Fruit fly (Drosophila melanogaster) whole organism, embryonic: ENCODE measurements around the gene CG8870.

Experiments used
- Atf-2 ChIP-seq: fragments of 200-800 bp; sonication (Bioruptor generic); optimal IDR thresholded peaks from 2 replicates; lab custom pipeline; 2016; ENCODE audit warnings: missing biosample characterization, missing genetic modification characterization
- CG10959 ChIP-seq: fragments of 200-800 bp; sonication (Bioruptor generic); IDR thresholded peaks from 2 replicates; pipeline ENCODE4 v1.3.6; 2022; ENCODE audit warnings: missing biosample characterization, missing genetic modification characterization
- CG11398 ChIP-seq: fragments of 200-800 bp; sonication (Bioruptor generic); optimal IDR thresholded peaks from 2 replicates; lab custom pipeline; 2016; ENCODE audit warnings: missing biosample characterization, missing genetic modification characterization
- CG14014 ChIP-seq: fragments of 200-800 bp; sonication (Bioruptor generic); IDR thresholded peaks from 2 replicates; pipeline ENCODE4 v1.3.6; 2022; ENCODE audit warnings: missing biosample characterization, missing genetic modification characterization
- CG14860 ChIP-seq: fragments of 200-800 bp; sonication (Bioruptor generic); IDR thresholded peaks from 3 replicates; pipeline ENCODE4 v1.3.6; 2022; ENCODE audit warnings: missing biosample characterization, missing genetic modification characterization; ENCODE audit not compliant: partially characterized antibody
- CG15073 ChIP-seq: fragments of 200-800 bp; sonication (Bioruptor generic); optimal IDR thresholded peaks from 2 replicates; lab custom pipeline; 2016; ENCODE audit warnings: missing biosample characterization, missing genetic modification characterization
- CG1603 ChIP-seq: fragments of 200-800 bp; sonication (Bioruptor generic); optimal IDR thresholded peaks from 2 replicates; lab custom pipeline; 2019; ENCODE audit warnings: missing biosample characterization, mild to moderate bottlenecking, missing genetic modification characterization, moderate library complexity
- CG18619 ChIP-seq: fragments of 200-800 bp; sonication (Bioruptor generic); optimal IDR thresholded peaks from 3 replicates; lab custom pipeline; 2017; ENCODE audit warnings: missing biosample characterization, mild to moderate bottlenecking, missing genetic modification characterization
- CG31224 ChIP-seq: fragments of 200-800 bp; sonication (Bioruptor generic); IDR thresholded peaks from 2 replicates; pipeline ENCODE4 v1.3.6; 2022; ENCODE audit warnings: missing biosample characterization, missing genetic modification characterization
- CG3163 ChIP-seq: fragments of 200-800 bp; sonication (Bioruptor generic); optimal IDR thresholded peaks from 3 replicates; lab custom pipeline; 2016; ENCODE audit warnings: missing biosample characterization, missing genetic modification characterization
- CG4404 ChIP-seq: fragments of 200-800 bp; sonication (Bioruptor generic); IDR thresholded peaks from 2 replicates; pipeline ENCODE4 v1.3.6; 2022; ENCODE audit warnings: missing biosample characterization, missing genetic modification characterization
- CG4617 ChIP-seq: fragments of 200-800 bp; sonication (Bioruptor generic); optimal IDR thresholded peaks from 3 replicates; lab custom pipeline; 2016; ENCODE audit warnings: missing biosample characterization, missing genetic modification characterization, borderline replicate concordance
- CG6175 ChIP-seq: fragments of 200-800 bp; sonication (Bioruptor generic); IDR thresholded peaks from 3 replicates; pipeline ENCODE4 v1.3.6; 2022; ENCODE audit warnings: missing biosample characterization, missing genetic modification characterization
- CG7357 ChIP-seq: fragments of 200-800 bp; sonication (Bioruptor generic); IDR thresholded peaks from 3 replicates; pipeline ENCODE4 v1.3.6; 2022; ENCODE audit warnings: missing biosample characterization, missing genetic modification characterization
- CG8388 ChIP-seq: fragments of 200-800 bp; sonication (Bioruptor generic); optimal IDR thresholded peaks from 2 replicates; lab custom pipeline; 2019; ENCODE audit warnings: missing biosample characterization, mild to moderate bottlenecking, missing genetic modification characterization, moderate library complexity
- CG8478 ChIP-seq: fragments of >200 bp; optimal IDR thresholded peaks from 2 replicates; lab custom pipeline; 2018
- CG9727 ChIP-seq: fragments of 200-800 bp; sonication (Bioruptor generic); optimal IDR thresholded peaks from 3 replicates; lab custom pipeline; 2017; ENCODE audit warnings: missing biosample characterization, mild to moderate bottlenecking, missing genetic modification characterization
- CG9932 ChIP-seq: fragments of 200-800 bp; sonication (Bioruptor generic); IDR thresholded peaks from 2 replicates; pipeline ENCODE4 v1.3.6; 2022; ENCODE audit warnings: missing biosample characterization, missing genetic modification characterization
- CrebB ChIP-seq: fragments of 200-800 bp; sonication (Bioruptor generic); optimal IDR thresholded peaks from 3 replicates; lab custom pipeline; 2018; ENCODE audit warnings: missing biosample characterization, mild to moderate bottlenecking, missing genetic modification characterization
- D19B ChIP-seq: fragments of 200-800 bp; sonication (Bioruptor generic); optimal IDR thresholded peaks from 2 replicates; lab custom pipeline; 2017; ENCODE audit warnings: missing biosample characterization, mild to moderate bottlenecking, missing genetic modification characterization
- Dip3 ChIP-seq: fragments of 200-800 bp; sonication (Bioruptor generic); optimal IDR thresholded peaks from 3 replicates; lab custom pipeline; 2016; ENCODE audit warnings: missing biosample characterization, missing genetic modification characterization
- Drgx ChIP-seq: fragments of 200-800 bp; sonication (Bioruptor generic); IDR thresholded peaks from 2 replicates; pipeline ENCODE4 v1.3.6; 2022; ENCODE audit warnings: missing biosample characterization, missing genetic modification characterization
- E2f1 ChIP-seq: fragments of 200-800 bp; sonication (Bioruptor generic); IDR thresholded peaks from 2 replicates; pipeline ENCODE4 v1.3.6; 2022; ENCODE audit warnings: missing biosample characterization, missing genetic modification characterization
- Elba2 ChIP-seq: fragments of 200-800 bp; sonication (Bioruptor generic); optimal IDR thresholded peaks from 3 replicates; lab custom pipeline; 2016; ENCODE audit warnings: missing biosample characterization, missing genetic modification characterization
- HHEX ChIP-seq: fragments of 200-800 bp; sonication (Bioruptor generic); optimal IDR thresholded peaks from 3 replicates; lab custom pipeline; 2017; ENCODE audit warnings: missing biosample characterization, mild to moderate bottlenecking, missing genetic modification characterization, missing genetic modification reagents
- Mrtf ChIP-seq: fragments of 200-800 bp; sonication (Bioruptor generic); IDR thresholded peaks from 3 replicates; pipeline ENCODE4 v1.3.6; 2022; ENCODE audit warnings: missing biosample characterization, missing genetic modification characterization
- NFAT ChIP-seq: fragments of 200-800 bp; sonication (Bioruptor generic); IDR thresholded peaks from 2 replicates; pipeline ENCODE4 v1.3.6; 2022; ENCODE audit warnings: missing biosample characterization, missing genetic modification characterization
- Neu2 ChIP-seq: fragments of 200-800 bp; sonication (Bioruptor generic); optimal IDR thresholded peaks from 3 replicates; lab custom pipeline; 2016; ENCODE audit warnings: missing biosample characterization, missing genetic modification characterization, borderline replicate concordance
- NfI ChIP-seq: fragments of 200-800 bp; sonication (Bioruptor generic); optimal IDR thresholded peaks from 3 replicates; lab custom pipeline; 2018; ENCODE audit warnings: missing biosample characterization, mild to moderate bottlenecking, missing genetic modification characterization, moderate library complexity
- Rfx ChIP-seq: fragments of 200-800 bp; sonication (Bioruptor generic); IDR thresholded peaks from 2 replicates; pipeline ENCODE4 v1.3.6; 2022; ENCODE audit warnings: missing biosample characterization, missing genetic modification characterization
- Scr ChIP-seq: fragments of 200-800 bp; sonication (Bioruptor generic); IDR thresholded peaks from 2 replicates; pipeline ENCODE4 v1.3.6; 2022; ENCODE audit warnings: missing biosample characterization, missing genetic modification characterization; ENCODE audit not compliant: partially characterized antibody
- Taf1 ChIP-seq: fragments of 200-800 bp; sonication (Bioruptor generic); IDR thresholded peaks from 2 replicates; pipeline ENCODE4 v1.3.6; 2022; ENCODE audit warnings: missing biosample characterization, missing genetic modification characterization
- ab ChIP-seq: fragments of 200-800 bp; sonication (Bioruptor generic); optimal IDR thresholded peaks from 2 replicates; lab custom pipeline; 2016; ENCODE audit warnings: missing biosample characterization, missing genetic modification characterization
- ash1 ChIP-seq: fragments of 200-800 bp; sonication (Bioruptor generic); optimal IDR thresholded peaks from 2 replicates; lab custom pipeline; 2018; ENCODE audit warnings: missing biosample characterization, mild to moderate bottlenecking, missing genetic modification characterization
- bowl ChIP-seq: fragments of 200-800 bp; sonication (Bioruptor generic); IDR thresholded peaks from 2 replicates; pipeline ENCODE4 v1.3.6; 2022; ENCODE audit warnings: missing biosample characterization, missing genetic modification characterization
- chif ChIP-seq, 2 experiments: fragments of 200-800 bp; sonication (Bioruptor generic); optimal IDR thresholded peaks; 3 replicates each; lab custom pipeline; 2016; ENCODE audit warnings: missing biosample characterization in 2 of 2, missing genetic modification characterization in 2 of 2
- ems ChIP-seq: fragments of 200-800 bp; sonication (Bioruptor generic); optimal IDR thresholded peaks from 3 replicates; lab custom pipeline; 2016; ENCODE audit warnings: missing biosample characterization, missing genetic modification characterization
- her ChIP-seq: fragments of 200-800 bp; sonication (Bioruptor generic); optimal IDR thresholded peaks from 2 replicates; lab custom pipeline; 2016; ENCODE audit warnings: missing biosample characterization, missing genetic modification characterization
- inv ChIP-seq: fragments of 200-800 bp; sonication (Bioruptor generic); IDR thresholded peaks from 2 replicates; pipeline ENCODE4 v1.3.6; 2022; ENCODE audit warnings: missing biosample characterization, missing genetic modification characterization; ENCODE audit not compliant: partially characterized antibody
- lbe ChIP-seq: fragments of 200-800 bp; sonication (Bioruptor generic); optimal IDR thresholded peaks from 2 replicates; lab custom pipeline; 2016; ENCODE audit warnings: missing biosample characterization, mild to moderate bottlenecking, missing genetic modification characterization
- mam ChIP-seq: fragments of 200-800 bp; sonication (Bioruptor generic); optimal IDR thresholded peaks from 3 replicates; lab custom pipeline; 2016; ENCODE audit warnings: missing biosample characterization, missing genetic modification characterization
- nau ChIP-seq: fragments of 200-800 bp; sonication (Bioruptor generic); optimal IDR thresholded peaks from 3 replicates; lab custom pipeline; 2017; ENCODE audit warnings: missing biosample characterization, mild to moderate bottlenecking, missing genetic modification characterization, missing genetic modification reagents
- oc ChIP-seq: fragments of 200-800 bp; sonication (Bioruptor generic); optimal IDR thresholded peaks from 2 replicates; lab custom pipeline; 2018; ENCODE audit warnings: missing biosample characterization, mild to moderate bottlenecking, missing genetic modification characterization, moderate library complexity
- scrt ChIP-seq: fragments of 200-800 bp; sonication (Bioruptor generic); optimal IDR thresholded peaks from 2 replicates; lab custom pipeline; 2018; ENCODE audit warnings: missing biosample characterization, mild to moderate bottlenecking, missing genetic modification characterization, moderate library complexity
- sisA ChIP-seq: fragments of 200-800 bp; sonication (Bioruptor generic); IDR thresholded peaks from 2 replicates; pipeline ENCODE4 v1.3.6; 2022; ENCODE audit warnings: missing biosample characterization, missing genetic modification characterization
- slbo ChIP-seq: fragments of 200-800 bp; sonication (Bioruptor generic); IDR thresholded peaks from 2 replicates; pipeline ENCODE4 v1.3.6; 2022; ENCODE audit warnings: missing biosample characterization, missing genetic modification characterization
- tgo ChIP-seq: fragments of 200-800 bp; sonication (Bioruptor generic); IDR thresholded peaks from 3 replicates; pipeline ENCODE4 v1.3.6; 2022; ENCODE audit warnings: missing biosample characterization, missing genetic modification characterization
- trh ChIP-seq: fragments of 200-800 bp; sonication (Bioruptor generic); optimal IDR thresholded peaks from 2 replicates; lab custom pipeline; 2016; ENCODE audit warnings: missing biosample characterization, missing genetic modification characterization
- tx ChIP-seq: fragments of 200-800 bp; sonication (Bioruptor generic); optimal IDR thresholded peaks from 2 replicates; lab custom pipeline; 2016; ENCODE audit warnings: missing biosample characterization, missing genetic modification characterization

CG8870 gene

DNA sequence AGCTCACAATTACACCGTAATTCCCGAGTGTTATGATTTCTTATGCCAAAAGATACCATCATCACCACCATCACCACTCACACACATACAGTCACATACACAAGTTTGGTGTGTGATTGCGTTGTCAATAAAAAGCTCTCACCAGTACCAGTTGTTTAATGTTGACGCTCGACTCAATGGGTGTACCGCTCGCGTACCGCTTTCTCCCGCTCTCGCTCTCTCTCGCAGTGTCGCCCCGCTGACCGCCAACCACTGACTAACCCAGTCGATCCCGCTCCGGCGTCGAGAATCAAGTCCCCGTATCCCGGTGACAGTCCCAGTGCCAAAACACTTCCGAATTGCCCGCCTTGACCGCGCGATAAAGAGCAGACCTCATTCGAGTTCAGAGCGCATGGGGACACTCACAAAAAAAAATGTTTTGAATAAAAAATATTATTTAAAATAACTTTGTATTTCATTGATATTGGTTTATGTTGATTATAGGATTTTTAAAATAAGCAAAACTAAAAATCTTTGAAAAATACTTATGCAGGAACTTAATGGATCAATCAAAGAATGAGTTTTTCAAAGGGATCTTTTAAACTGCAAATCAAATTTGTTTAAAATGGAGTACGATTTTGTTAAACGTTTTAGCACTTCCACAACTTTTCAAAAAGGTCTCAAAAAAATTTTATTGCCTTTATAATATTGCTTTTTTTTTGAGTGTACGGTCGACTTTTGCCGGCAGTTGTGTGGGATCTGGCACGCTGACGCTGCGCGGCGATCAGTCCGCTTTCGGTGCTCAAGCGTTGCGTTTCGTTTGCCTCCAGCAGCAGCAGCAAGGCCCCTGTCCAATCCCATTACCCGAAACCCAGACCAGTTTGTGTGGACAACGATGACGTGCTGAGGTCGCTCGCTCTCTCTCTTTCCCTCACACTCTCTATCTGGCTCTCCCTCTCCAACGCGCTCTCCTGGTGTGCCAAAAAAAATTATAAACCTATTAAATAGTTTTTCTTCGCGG is 15.2 kb upstream of the CG8870 start, which contains the start of gene Dic1 (continued):
- TF ChIP-seq lbe (GFP tag; lab: Kevin White, UChicago), result peak; percentile 89
- no peak for TF ChIP-seq ash1 (GFP tag; lab: Kevin White, UChicago)
- peak; percentile 84 for TF ChIP-seq ab (GFP tag; lab: Kevin White, UChicago)
- TF ChIP-seq CG18619 (GFP tag; lab: Kevin White, UChicago), result peak; percentile 98
- TF ChIP-seq CG15073, result peak; percentile 72
- peak; percentile 99 for TF ChIP-seq CG9727 (GFP tag; lab: Kevin White, UChicago)
- TF ChIP-seq Elba2, result peak; percentile 49
- TF ChIP-seq CG31224 (GFP tag; lab: Robert Waterston, UW), result peak; percentile 86
- peak; percentile 91 for TF ChIP-seq Drgx (GFP tag; lab: Robert Waterston, UW)
- TF ChIP-seq CG14860 (GFP tag; lab: Robert Waterston, UW), result no peak
- TF ChIP-seq CG6175 (GFP tag; lab: Robert Waterston, UW), result peak; percentile 85
- TF ChIP-seq Dip3 (GFP tag; lab: Kevin White, UChicago), result peak; percentile 92
- peak; percentile 88 for TF ChIP-seq E2f1 (GFP tag; lab: Robert Waterston, UW)
- TF ChIP-seq CG11398, result peak; percentile 78
- TF ChIP-seq tx (GFP tag; lab: Kevin White, UChicago), result peak; percentile 79
- TF ChIP-seq CG1603, result peak; percentile 67
- peak; percentile 89 for TF ChIP-seq oc (tag; lab: Kevin White, UChicago)
- TF ChIP-seq sisA (GFP tag; lab: Robert Waterston, UW), result peak; percentile 92
- TF ChIP-seq scrt, result peak; percentile 96
- peak; percentile 82 for TF ChIP-seq trh (GFP tag; lab: Kevin White, UChicago)
- TF ChIP-seq CG7357 (GFP tag; lab: Robert Waterston, UW), result peak; percentile 85
- peak; percentile 88 to 92 for TF ChIP-seq chif (GFP tag; optimal IDR thresholded peaks at IDR 0.05; lab: Kevin White, UChicago)
- peak; percentile 84 for TF ChIP-seq CG4617 (GFP tag; lab: Kevin White, UChicago)
- peak; percentile 73 for TF ChIP-seq CrebB (tag; lab: Kevin White, UChicago)
- TF ChIP-seq NFAT, result peak; percentile 71
- TF ChIP-seq Mrtf, result peak; percentile 90
- peak; percentile 92 for TF ChIP-seq mam
- peak; percentile 48; the same call in 1 of the 2 replicates for TF ChIP-seq bowl
- peak; percentile 97 for TF ChIP-seq HHEX (GFP tag; lab: Kevin White, UChicago)
- peak; percentile 17; the same call in 1 of the 2 replicates for TF ChIP-seq Scr
- TF ChIP-seq Taf1 (GFP tag; lab: Robert Waterston, UW), result peak; percentile 76
- TF ChIP-seq D19B (GFP tag; lab: Kevin White, UChicago), result peak; percentile 95
- TF ChIP-seq CG14014 (GFP tag; lab: Robert Waterston, UW), result peak; percentile 87
- TF ChIP-seq nau (GFP tag; lab: Kevin White, UChicago), result peak; percentile 95
- TF ChIP-seq Neu2 (GFP tag; lab: Kevin White, UChicago), result no peak
- TF ChIP-seq CG9932 (GFP tag; lab: Robert Waterston, UW), result peak; percentile 94
- peak; percentile 64 for TF ChIP-seq CG3163
- no peak; the same call in 1 of the 2 replicates for TF ChIP-seq inv (GFP tag; lab: Robert Waterston, UW)
- peak; percentile 93 for TF ChIP-seq Rfx
- peak; percentile 92 for TF ChIP-seq Atf-2 (GFP tag; lab: Kevin White, UChicago)
- peak; percentile 93 for TF ChIP-seq slbo (GFP tag; lab: Robert Waterston, UW)
- no peak for TF ChIP-seq CG8478
- peak; percentile 97 for TF ChIP-seq NfI
- TF ChIP-seq CG8388, result peak; percentile 96
- peak; percentile 92 for TF ChIP-seq tgo (GFP tag; lab: Robert Waterston, UW)
- TF ChIP-seq CG10959 (GFP tag; lab: Robert Waterston, UW), result peak; percentile 79
- peak; percentile 82 for TF ChIP-seq CG4404 (GFP tag; lab: Robert Waterston, UW)
- TF ChIP-seq her (GFP tag; lab: Kevin White, UChicago), result peak; percentile 78
- peak; percentile 82 for TF ChIP-seq ems (GFP tag; lab: Kevin White, UChicago)
